Fruit fly (Drosophila melanogaster) whole organism, embryonic: ENCODE results near the gene GatB.

Source experiments
- Atf3 ChIP-seq: fragments of 200-800 bp; sonication (Bioruptor generic); optimal IDR thresholded peaks from 3 replicates; lab custom pipeline; 2016; ENCODE audit warnings: missing biosample characterization, missing genetic modification characterization
- CG10321 ChIP-seq: fragments of 200-800 bp; sonication (Bioruptor generic); IDR thresholded peaks from 2 replicates; pipeline ENCODE4 v1.3.6; 2022; ENCODE audit warnings: missing biosample characterization, missing genetic modification characterization
- CG10959 ChIP-seq: fragments of 200-800 bp; sonication (Bioruptor generic); IDR thresholded peaks from 2 replicates; pipeline ENCODE4 v1.3.6; 2022; ENCODE audit warnings: missing biosample characterization, missing genetic modification characterization
- CG12155 ChIP-seq: fragments of 200-800 bp; sonication (Bioruptor generic); optimal IDR thresholded peaks from 3 replicates; lab custom pipeline; 2016; ENCODE audit warnings: missing biosample characterization, missing genetic modification characterization
- CG12391 ChIP-seq: fragments of 200-800 bp; sonication (Bioruptor generic); optimal IDR thresholded peaks from 3 replicates; lab custom pipeline; 2018; ENCODE audit warnings: missing biosample characterization, mild to moderate bottlenecking, missing genetic modification characterization, moderate library complexity
- CG15601 ChIP-seq: fragments of 200-800 bp; sonication (Bioruptor generic); optimal IDR thresholded peaks from 3 replicates; lab custom pipeline; 2019; ENCODE audit warnings: missing biosample characterization, mild to moderate bottlenecking, missing genetic modification characterization, moderate library complexity
- CG1602 ChIP-seq: fragments of 200-800 bp; sonication (Bioruptor generic); optimal IDR thresholded peaks from 3 replicates; lab custom pipeline; 2016; ENCODE audit warnings: missing biosample characterization, missing genetic modification characterization
- CG2120 ChIP-seq: fragments of 200-800 bp; sonication (Bioruptor generic); optimal IDR thresholded peaks from 3 replicates; lab custom pipeline; 2016; ENCODE audit warnings: missing biosample characterization, missing genetic modification characterization
- CG2129 ChIP-seq: fragments of 200-800 bp; sonication (Bioruptor generic); IDR thresholded peaks from 2 replicates; pipeline ENCODE4 v1.3.6; 2022; ENCODE audit warnings: missing biosample characterization, missing genetic modification characterization; ENCODE audit not compliant: partially characterized antibody
- CG2202 ChIP-seq: fragments of 200-800 bp; sonication (Bioruptor generic); optimal IDR thresholded peaks from 2 replicates; lab custom pipeline; 2018; ENCODE audit warnings: missing biosample characterization, mild to moderate bottlenecking, missing genetic modification characterization
- CG31441 ChIP-seq: fragments of 200-800 bp; sonication (Bioruptor generic); IDR thresholded peaks from 2 replicates; pipeline ENCODE4 v1.3.6; 2022; ENCODE audit warnings: missing biosample characterization, missing genetic modification characterization
- CG33213 ChIP-seq: fragments of 200-800 bp; sonication (Bioruptor generic); optimal IDR thresholded peaks from 3 replicates; lab custom pipeline; 2016; ENCODE audit warnings: missing biosample characterization, missing genetic modification characterization
- CG34422 ChIP-seq: fragments of 200-800 bp; sonication (Bioruptor generic); IDR thresholded peaks from 3 replicates; pipeline ENCODE4 v1.3.6; 2022; ENCODE audit warnings: missing biosample characterization, missing genetic modification characterization
- CG4854 ChIP-seq: fragments of 200-800 bp; sonication (Bioruptor generic); optimal IDR thresholded peaks from 2 replicates; lab custom pipeline; 2016; ENCODE audit warnings: missing biosample characterization, missing genetic modification characterization, inconsistent platforms
- CG5953 ChIP-seq: fragments of 200-800 bp; sonication (Bioruptor generic); IDR thresholded peaks from 2 replicates; pipeline ENCODE4 v1.3.6; 2022; ENCODE audit warnings: missing biosample characterization, missing genetic modification characterization
- CG6175 ChIP-seq: fragments of 200-800 bp; sonication (Bioruptor generic); IDR thresholded peaks from 3 replicates; pipeline ENCODE4 v1.3.6; 2022; ENCODE audit warnings: missing biosample characterization, missing genetic modification characterization
- CG6791 ChIP-seq: fragments of 200-800 bp; sonication (Bioruptor generic); IDR thresholded peaks from 3 replicates; pipeline ENCODE4 v1.3.6; 2022; ENCODE audit warnings: missing biosample characterization, missing genetic modification characterization; ENCODE audit not compliant: partially characterized antibody
- CG8765 ChIP-seq: fragments of 200-800 bp; sonication (Bioruptor generic); IDR thresholded peaks from 2 replicates; pipeline ENCODE4 v1.3.6; 2022; ENCODE audit warnings: missing biosample characterization, missing genetic modification characterization
- CG9876 ChIP-seq: fragments of 200-800 bp; sonication (Bioruptor generic); optimal IDR thresholded peaks from 2 replicates; lab custom pipeline; 2016; ENCODE audit warnings: missing biosample characterization, missing genetic modification characterization
- Dp ChIP-seq: fragments of 200-800 bp; sonication (Bioruptor generic); optimal IDR thresholded peaks from 2 replicates; lab custom pipeline; 2018; ENCODE audit warnings: missing biosample characterization, mild to moderate bottlenecking, missing genetic modification characterization, moderate library complexity
- Eip74EF ChIP-seq, 2 experiments: fragments of 200-800 bp in 1 of 2; fragments of >200 bp in 1 of 2; sonication (Bioruptor generic) in 1 of 2; optimal IDR thresholded peaks; 2 replicates each; lab custom pipeline; 2017 to 2019; ENCODE audit warnings: missing biosample characterization in 2 of 2, missing genetic modification characterization in 2 of 2, mild to moderate bottlenecking in 1 of 2, moderate library complexity in 1 of 2
- HLH3B ChIP-seq: fragments of 200-800 bp; sonication (Bioruptor generic); IDR thresholded peaks from 2 replicates; pipeline ENCODE4 v1.3.6; 2022; ENCODE audit warnings: missing biosample characterization, missing genetic modification characterization
- Hsf ChIP-seq: fragments of 200-800 bp; sonication (Bioruptor generic); optimal IDR thresholded peaks from 3 replicates; lab custom pipeline; 2016; ENCODE audit warnings: missing biosample characterization, missing genetic modification characterization
- Scr ChIP-seq: fragments of 200-800 bp; sonication (Bioruptor generic); IDR thresholded peaks from 2 replicates; pipeline ENCODE4 v1.3.6; 2022; ENCODE audit warnings: missing biosample characterization, missing genetic modification characterization; ENCODE audit not compliant: partially characterized antibody
- Side ChIP-seq: fragments of 200-800 bp; sonication (Bioruptor generic); optimal IDR thresholded peaks from 2 replicates; lab custom pipeline; 2016; ENCODE audit warnings: missing biosample characterization, missing genetic modification characterization
- Sry-δ ChIP-seq: fragments of 200-800 bp; sonication (Bioruptor generic); optimal IDR thresholded peaks from 2 replicates; lab custom pipeline; 2016; ENCODE audit warnings: missing biosample characterization, missing genetic modification characterization
- Stat92E ChIP-seq, 3 experiments: fragments of >200 bp in 2 of 3; fragments of 200-800 bp in 1 of 3; sonication (Bioruptor generic) in 1 of 3; optimal IDR thresholded peaks; 2 replicates each; lab custom pipeline; 2017 to 2019; ENCODE audit warnings: missing biosample characterization in 3 of 3, missing genetic modification characterization in 3 of 3, mild to moderate bottlenecking in 1 of 3, moderate library complexity in 1 of 3
- ap ChIP-seq: fragments of 200-800 bp; sonication (Bioruptor generic); IDR thresholded peaks from 2 replicates; pipeline ENCODE4 v1.3.6; 2022; ENCODE audit warnings: missing biosample characterization, missing genetic modification characterization
- ase ChIP-seq: fragments of 200-800 bp; sonication (Bioruptor generic); IDR thresholded peaks from 3 replicates; pipeline ENCODE4 v1.3.6; 2022; ENCODE audit warnings: missing biosample characterization, missing genetic modification characterization
- ash1 ChIP-seq: fragments of 200-800 bp; sonication (Bioruptor generic); optimal IDR thresholded peaks from 2 replicates; lab custom pipeline; 2018; ENCODE audit warnings: missing biosample characterization, mild to moderate bottlenecking, missing genetic modification characterization
- bsh ChIP-seq, 2 experiments: fragments of 200-800 bp; sonication (Bioruptor generic); optimal IDR thresholded peaks; 2 replicates each; lab custom pipeline; 2017 to 2018; ENCODE audit warnings: mild to moderate bottlenecking in 2 of 2, missing biosample characterization in 2 of 2, missing genetic modification characterization in 2 of 2, moderate library complexity in 1 of 2
- caup ChIP-seq: fragments of 200-800 bp; sonication (Bioruptor generic); optimal IDR thresholded peaks from 3 replicates; lab custom pipeline; 2017; ENCODE audit warnings: missing biosample characterization, mild to moderate bottlenecking, missing genetic modification characterization, moderate library complexity; ENCODE audit not compliant: severe bottlenecking
- crp ChIP-seq, 2 experiments: fragments of 200-800 bp; sonication (Bioruptor generic); optimal IDR thresholded peaks; 2 replicates in 1 of 2; 3 replicates in 1 of 2; lab custom pipeline; 2017; ENCODE audit warnings: missing biosample characterization in 2 of 2, missing genetic modification characterization in 2 of 2, mild to moderate bottlenecking in 1 of 2, moderate library complexity in 1 of 2
- gcm2 ChIP-seq: fragments of 200-800 bp; sonication (Bioruptor generic); optimal IDR thresholded peaks from 2 replicates; lab custom pipeline; 2016; ENCODE audit warnings: missing biosample characterization, missing genetic modification characterization
- grau ChIP-seq: fragments of 200-800 bp; optimal IDR thresholded peaks from 3 replicates; lab custom pipeline; 2019; ENCODE audit warnings: missing biosample characterization, mild to moderate bottlenecking, missing genetic modification characterization, moderate library complexity
- h ChIP-seq: fragments of >200 bp; optimal IDR thresholded peaks from 2 replicates; lab custom pipeline; 2017
- hbn ChIP-seq: fragments of 200-800 bp; sonication (Bioruptor generic); IDR thresholded peaks from 2 replicates; pipeline ENCODE4 v1.3.6; 2022; ENCODE audit warnings: missing biosample characterization, missing genetic modification characterization; ENCODE audit not compliant: partially characterized antibody
- kah ChIP-seq: fragments of 200-800 bp; sonication (Bioruptor generic); optimal IDR thresholded peaks from 2 replicates; lab custom pipeline; 2018; ENCODE audit warnings: missing biosample characterization, mild to moderate bottlenecking, missing genetic modification characterization
- mirr ChIP-seq: fragments of 200-800 bp; sonication (Bioruptor generic); optimal IDR thresholded peaks from 3 replicates; lab custom pipeline; 2018; ENCODE audit warnings: missing biosample characterization, mild to moderate bottlenecking, missing genetic modification characterization
- nau ChIP-seq: fragments of 200-800 bp; sonication (Bioruptor generic); optimal IDR thresholded peaks from 3 replicates; lab custom pipeline; 2017; ENCODE audit warnings: missing biosample characterization, mild to moderate bottlenecking, missing genetic modification characterization, missing genetic modification reagents
- nerfin-2 ChIP-seq: fragments of 200-800 bp; sonication (Bioruptor generic); IDR thresholded peaks from 2 replicates; pipeline ENCODE4 v1.3.6; 2022; ENCODE audit warnings: missing biosample characterization, missing genetic modification characterization; ENCODE audit not compliant: partially characterized antibody
- onecut ChIP-seq: fragments of 200-800 bp; sonication (Bioruptor generic); IDR thresholded peaks from 2 replicates; pipeline ENCODE4 v1.3.6; 2022; ENCODE audit warnings: missing biosample characterization, missing genetic modification characterization
- pnt ChIP-seq: fragments of 200-800 bp; sonication (Bioruptor generic); optimal IDR thresholded peaks from 3 replicates; lab custom pipeline; 2016; ENCODE audit warnings: missing biosample characterization, missing genetic modification characterization
- row ChIP-seq: fragments of 200-800 bp; sonication (Bioruptor generic); IDR thresholded peaks from 3 replicates; pipeline ENCODE4 v1.3.6; 2022; ENCODE audit warnings: missing biosample characterization, missing genetic modification characterization
- schlank ChIP-seq: fragments of 200-800 bp; sonication (Bioruptor generic); optimal IDR thresholded peaks from 2 replicates; lab custom pipeline; 2018; ENCODE audit warnings: missing biosample characterization, mild to moderate bottlenecking, missing genetic modification characterization
- slbo ChIP-seq: fragments of 200-800 bp; sonication (Bioruptor generic); IDR thresholded peaks from 2 replicates; pipeline ENCODE4 v1.3.6; 2022; ENCODE audit warnings: missing biosample characterization, missing genetic modification characterization
- slp2 ChIP-seq: fragments of 200-800 bp; sonication (Bioruptor generic); optimal IDR thresholded peaks from 2 replicates; lab custom pipeline; 2016; ENCODE audit warnings: missing biosample characterization, missing genetic modification characterization
- trem ChIP-seq: fragments of 200-800 bp; optimal IDR thresholded peaks from 3 replicates; lab custom pipeline; 2019; ENCODE audit warnings: missing biosample characterization, mild to moderate bottlenecking, missing genetic modification characterization, moderate library complexity
- vfl ChIP-seq: fragments of 200-800 bp; sonication (Bioruptor generic); optimal IDR thresholded peaks from 2 replicates; lab custom pipeline; 2016; ENCODE audit warnings: missing biosample characterization, missing genetic modification characterization
- zfh1 ChIP-seq: fragments of 200-800 bp; sonication (Bioruptor generic); IDR thresholded peaks from 3 replicates; pipeline ENCODE4 v1.3.6; 2022; ENCODE audit warnings: missing biosample characterization, missing genetic modification characterization

GatB gene

dm6 chr3R:24141013-24141592 is 11.0 kb upstream of the GatB start, which contains the start of gene Kal1 (continued):
- TF ChIP-seq hbn (GFP tag; lab: Robert Waterston, UW) (no peak), slbo (GFP tag; lab: Robert Waterston, UW) (peak; percentile 80), grau (peak; percentile 92), CG33213 (GFP tag; lab: Kevin White, UChicago) (peak; percentile 2), CG6175 (peak; percentile 58; the same call in 2 of the 3 replicates), trem (tag; lab: Kevin White, UChicago) (peak; percentile 93), CG1602 (peak; percentile 84), CG2120 (GFP tag; lab: Kevin White, UChicago) (peak; percentile 17), CG8765 (GFP tag; lab: Robert Waterston, UW) (0 out of 2 replicates have a peak, but pooled peaks have one; percentile 34), CG34422 (GFP tag; lab: Robert Waterston, UW) (peak; percentile 90), HLH3B (GFP tag; lab: Robert Waterston, UW) (peak; percentile 96), Hsf (GFP tag; lab: Kevin White, UChicago) (peak; percentile 26), ase (peak; percentile 86), slp2 (GFP tag; lab: Kevin White, UChicago) (no peak), vfl (no peak), CG5953 (GFP tag; lab: Robert Waterston, UW) (peak; percentile 87), Dp (no peak), Eip74EF (GFP tag; optimal IDR thresholded peaks at IDR 0.05; lab: Kevin White, UChicago) (peak in 1 of 2 experiments; percentile 95), pnt (GFP tag; lab: Kevin White, UChicago) (no peak), mirr (GFP tag; lab: Kevin White, UChicago) (no peak), nau (no peak), CG10959 (GFP tag; lab: Robert Waterston, UW) (peak; percentile 86), CG2129 (GFP tag; lab: Robert Waterston, UW) (no peak), CG6791 (GFP tag; lab: Robert Waterston, UW) (no peak), zfh1 (GFP tag; lab: Robert Waterston, UW) (peak; percentile 91), CG12155 (GFP tag; lab: Kevin White, UChicago) (peak; percentile 73), Sry-δ (GFP tag; lab: Kevin White, UChicago) (no peak), Atf3 (GFP tag; lab: Kevin White, UChicago) (no peak), schlank (tag; lab: Kevin White, UChicago) (peak; percentile 46), h (no peak), row (GFP tag; lab: Robert Waterston, UW) (peak; percentile 97), CG10321 (GFP tag; lab: Robert Waterston, UW) (peak; percentile 55; the same call in 1 of the 2 replicates), CG9876 (GFP tag; lab: Kevin White, UChicago) (no peak), kah (GFP tag; lab: Kevin White, UChicago) (peak; percentile 90), crp (GFP tag; optimal IDR thresholded peaks at IDR 0.05; lab: Kevin White, UChicago) (peak in 1 of 2 experiments; percentile 52), CG2202 (peak; percentile 94), Stat92E (GFP tag; optimal IDR thresholded peaks at IDR 0.05; lab: Kevin White, UChicago) (peak in 1 of 3 experiments; percentile 90), CG4854 (GFP tag; lab: Kevin White, UChicago) (peak; percentile 9), CG15601 (peak; percentile 94), Side (GFP tag; lab: Kevin White, UChicago) (peak; percentile 11), onecut (peak; percentile 87), CG31441 (GFP tag; lab: Robert Waterston, UW) (peak; percentile 96), caup (GFP tag; lab: Kevin White, UChicago) (peak; percentile 81), ap (GFP tag; lab: Robert Waterston, UW) (peak; percentile 89), bsh (GFP tag; optimal IDR thresholded peaks at IDR 0.05; lab: Kevin White, UChicago) (peak; percentile 98), nerfin-2 (GFP tag; lab: Robert Waterston, UW) (no peak), CG12391 (peak; percentile 94), Scr (GFP tag; lab: Robert Waterston, UW) (no peak), gcm2 (GFP tag; lab: Kevin White, UChicago) (peak; percentile 35), ash1 (GFP tag; lab: Kevin White, UChicago) (no peak)
